Fruit fly (Drosophila melanogaster) whole organism: ENCODE data around the gene Cpr64Ab.

Experiments
- CG8478 ChIP-seq: fragments of >200 bp; optimal IDR thresholded peaks from 2 replicates; lab custom pipeline; 2018; ENCODE audit warnings: inconsistent platforms
- Dll ChIP-seq: fragments of >200 bp; optimal IDR thresholded peaks from 2 replicates; lab custom pipeline; 2017
- EcR ChIP-seq, 2 experiments: fragments of >200 bp; optimal IDR thresholded peaks; 2 replicates each; lab custom pipeline; 2017; ENCODE audit warnings: missing biosample characterization in 2 of 2, missing genetic modification characterization in 2 of 2, missing genetic modification reagents in 2 of 2
- pan ChIP-seq: fragments of >200 bp; optimal IDR thresholded peaks from 2 replicates; lab custom pipeline; 2017
- psq ChIP-seq: fragments of >200 bp; optimal IDR thresholded peaks from 2 replicates; lab custom pipeline; 2017
- usp ChIP-seq: fragments of >200 bp; optimal IDR thresholded peaks from 2 replicates; lab custom pipeline; 2017; ENCODE audit warnings: missing biosample characterization, missing genetic modification characterization, mixed read lengths

Gene Cpr64Ab

DNA sequence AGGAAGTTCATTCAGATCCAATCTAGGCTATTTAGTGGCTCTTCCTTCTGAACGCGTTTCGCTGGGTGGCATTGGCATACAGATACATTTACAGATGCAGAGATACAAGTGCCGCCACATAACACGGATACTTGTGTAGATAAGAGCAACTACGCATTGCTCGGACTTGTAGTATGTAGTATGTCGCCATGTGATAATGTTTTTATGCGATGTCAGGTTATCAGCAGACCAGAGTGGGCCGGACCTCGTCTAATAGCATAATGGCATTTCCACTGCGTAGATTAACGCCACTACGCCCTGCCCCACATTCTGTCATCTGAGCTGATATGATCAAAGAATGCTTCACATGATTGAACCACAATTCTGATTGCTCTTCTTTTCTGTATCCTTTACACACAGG is 10.5 kb upstream of the Cpr64Ab start:
- TF ChIP-seq usp (GFP tag; lab: Kevin White, UChicago) (no peak), EcR (GFP tag; optimal IDR thresholded peaks at IDR 0.05; lab: Kevin White, UChicago) (no peak), CG8478 (lab: Kevin White, UChicago) (no peak), Dll (no peak), psq (lab: Kevin White, UChicago) (no peak)

DNA sequence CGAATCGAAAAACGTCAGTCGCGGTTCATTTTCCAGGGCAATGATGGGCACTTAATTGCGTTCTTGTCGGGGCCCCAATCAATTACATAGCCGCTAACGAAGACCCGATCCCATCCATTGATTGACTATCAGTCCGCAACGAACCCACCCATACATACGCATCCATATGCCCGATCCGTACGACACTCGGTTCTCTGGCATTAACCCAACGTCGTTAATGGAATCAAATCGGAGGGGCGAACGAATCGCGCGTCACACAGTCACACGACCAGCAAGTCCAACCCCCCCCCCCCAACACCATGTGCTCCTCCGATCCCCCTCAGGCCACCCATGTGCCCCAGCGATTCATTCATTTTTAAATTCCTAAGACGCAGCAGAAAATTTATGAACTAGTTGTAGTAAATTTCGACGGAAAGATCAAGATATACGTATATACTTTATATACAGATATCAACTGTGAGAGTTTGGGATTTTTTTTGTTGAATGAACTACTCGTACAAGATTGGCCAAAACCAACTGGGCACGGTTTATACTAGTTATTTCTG is 10.0 kb upstream of the Cpr64Ab start:
- TF ChIP-seq psq (lab: Kevin White, UChicago) = no peak
- no peak for TF ChIP-seq pan (lab: Kevin White, UChicago)
- no peak for TF ChIP-seq EcR (GFP tag; optimal IDR thresholded peaks at IDR 0.05; lab: Kevin White, UChicago)
- no peak for TF ChIP-seq CG8478 (lab: Kevin White, UChicago)
- no peak for TF ChIP-seq usp (GFP tag; lab: Kevin White, UChicago)
- TF ChIP-seq Dll = no peak

DNA sequence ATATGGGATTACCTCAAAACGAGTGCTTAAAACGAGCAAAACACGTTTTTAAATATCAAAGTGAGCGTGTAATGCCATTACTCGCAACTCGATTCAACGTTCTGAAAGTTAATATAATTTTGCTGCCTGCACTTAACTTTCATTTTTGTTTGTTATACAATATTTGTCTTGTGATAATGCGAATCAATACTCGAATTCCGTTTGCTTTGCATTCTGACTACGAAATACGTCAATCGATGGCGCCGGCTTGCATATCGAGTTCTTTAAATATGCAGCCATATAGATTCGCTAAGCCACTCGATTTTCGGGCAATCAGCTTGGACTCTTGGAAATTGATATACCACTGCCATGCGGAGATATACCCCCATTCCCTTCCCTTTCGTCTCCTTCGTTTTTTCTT is 9.3 kb upstream of the Cpr64Ab start:
- TF ChIP-seq Dll = no peak
- TF ChIP-seq pan (lab: Kevin White, UChicago) = no peak

DNA sequence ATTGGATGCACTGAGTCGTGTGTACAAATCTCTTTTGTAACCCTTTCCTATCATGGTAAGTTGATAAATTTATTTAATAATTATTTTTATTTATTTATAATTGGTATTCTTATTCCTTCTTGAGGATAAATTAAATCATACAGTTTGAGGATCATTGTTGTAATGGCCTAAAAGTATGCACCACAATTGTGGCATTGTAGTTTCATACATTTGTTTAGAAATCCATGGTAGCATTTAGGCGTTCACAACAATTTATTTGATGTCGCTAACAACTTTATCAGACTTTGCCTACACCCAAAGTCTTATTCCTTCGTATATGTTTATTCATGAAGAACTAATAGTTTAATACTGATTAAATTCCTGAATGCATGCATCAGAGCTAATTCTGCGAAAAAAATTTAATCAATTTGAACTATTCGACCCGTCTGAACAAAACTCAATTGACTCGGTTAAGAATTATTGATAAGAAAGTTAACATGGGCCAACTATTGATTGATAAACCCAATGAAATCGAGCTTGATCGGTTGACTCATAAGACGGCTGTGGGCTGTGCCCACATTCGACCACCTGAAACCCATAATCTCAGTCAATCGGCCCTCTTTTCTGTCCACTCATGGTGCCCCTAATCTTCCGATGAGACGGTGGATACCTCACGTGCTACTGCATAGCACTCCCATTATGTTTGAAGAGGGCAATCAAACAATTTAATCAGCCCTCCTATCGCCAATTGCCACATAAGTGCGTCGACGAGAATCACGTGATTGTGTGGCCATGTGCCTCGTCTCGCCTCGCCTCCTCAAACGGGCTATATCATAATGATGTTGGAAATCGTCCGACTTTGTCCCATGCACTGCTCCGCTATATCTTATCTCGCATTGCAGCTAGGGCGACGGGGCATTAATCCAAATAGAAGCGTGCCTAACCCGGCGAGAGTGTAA is 8.2 kb upstream of the Cpr64Ab start:
- TF ChIP-seq Dll = no peak
- no peak for TF ChIP-seq pan (lab: Kevin White, UChicago)
- no peak for TF ChIP-seq usp (GFP tag; lab: Kevin White, UChicago)

DNA sequence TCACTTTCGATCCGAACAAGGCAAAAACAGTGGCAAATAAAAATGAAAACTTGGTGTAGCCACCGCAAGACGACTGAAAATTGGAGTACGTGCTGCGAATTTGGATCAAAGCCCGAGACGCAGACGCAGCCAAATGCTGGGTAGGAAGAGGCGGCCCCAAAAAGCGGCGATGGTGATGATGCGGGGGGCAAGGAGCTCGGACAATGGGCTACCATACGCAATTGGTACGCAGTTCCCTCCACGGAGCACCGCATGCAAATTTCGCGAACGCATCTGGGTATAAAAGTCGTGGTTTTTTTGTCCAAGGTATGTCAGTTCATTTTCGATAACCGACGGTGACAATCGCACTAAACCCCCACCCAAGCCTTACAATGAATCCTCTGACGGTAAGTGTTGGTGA is 3.7 kb upstream of the Cpr64Ab start, which contains the start of gene Cpr64Ad:
TSS of gene Cpr64Ad (plus strand) at position 301 of the 400 bp plus-strand sequence.
- no peak for TF ChIP-seq Dll
- no peak for TF ChIP-seq pan (lab: Kevin White, UChicago)
- TF ChIP-seq usp (GFP tag; lab: Kevin White, UChicago) = no peak
- TF ChIP-seq EcR (GFP tag; optimal IDR thresholded peaks at IDR 0.05; lab: Kevin White, UChicago) = no peak
- TF ChIP-seq CG8478 (lab: Kevin White, UChicago) = no peak
- no peak for TF ChIP-seq psq (lab: Kevin White, UChicago)

DNA sequence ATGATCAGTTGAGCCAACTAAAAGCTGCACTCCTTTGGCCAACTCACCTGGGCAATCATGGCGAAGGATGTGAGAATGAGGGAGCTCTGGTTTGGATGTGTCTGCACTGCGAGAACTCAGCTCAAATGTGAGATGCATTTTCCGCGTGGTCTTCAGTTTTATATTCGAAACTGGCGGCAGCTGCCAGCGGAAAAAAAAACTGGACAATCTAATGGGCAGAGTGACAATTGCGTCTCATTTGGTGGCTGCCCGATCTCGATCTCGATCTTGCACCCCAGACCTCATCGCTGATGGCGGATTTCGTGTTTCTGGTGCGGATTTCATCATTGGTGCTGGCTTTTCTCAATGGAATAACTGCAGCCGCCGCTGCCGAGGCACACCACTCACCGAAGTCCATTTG is 1.5 kb upstream of the Cpr64Ab start, which contains the start of gene Cpr64Ac:
TSS of gene Cpr64Ac (minus strand) at position 101 of the 400 bp plus-strand sequence.
- TF ChIP-seq psq (lab: Kevin White, UChicago) (no peak), usp (GFP tag; lab: Kevin White, UChicago) (no peak), Dll (no peak), CG8478 (lab: Kevin White, UChicago) (no peak), pan (lab: Kevin White, UChicago) (no peak), EcR (GFP tag; optimal IDR thresholded peaks at IDR 0.05; lab: Kevin White, UChicago) (no peak)

DNA sequence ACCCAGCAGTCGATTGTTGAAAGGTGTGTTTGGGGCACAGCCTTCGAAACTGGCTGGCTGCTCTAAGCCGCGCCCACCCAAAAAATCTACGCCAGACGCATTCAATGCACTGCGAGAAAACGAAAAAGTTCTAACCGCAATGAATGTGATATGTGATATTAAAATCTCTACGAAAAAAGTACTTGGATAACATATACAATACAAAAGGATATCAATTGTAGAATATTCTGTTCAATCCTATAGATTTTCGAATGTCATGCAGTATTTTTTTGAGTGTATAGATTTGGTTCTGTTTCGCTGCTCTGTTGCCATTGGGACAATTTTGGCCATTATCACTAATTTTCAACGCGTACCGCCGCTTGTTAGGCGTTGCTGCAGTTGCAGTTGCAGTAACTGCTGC is 1.6 kb downstream of the Cpr64Ab start:
- TF ChIP-seq usp (GFP tag; lab: Kevin White, UChicago) = no peak
- TF ChIP-seq Dll = no peak
- TF ChIP-seq psq (lab: Kevin White, UChicago) = no peak
- TF ChIP-seq EcR (GFP tag; optimal IDR thresholded peaks at IDR 0.05; lab: Kevin White, UChicago) = no peak
- no peak for TF ChIP-seq CG8478 (lab: Kevin White, UChicago)
- no peak for TF ChIP-seq pan (lab: Kevin White, UChicago)

DNA sequence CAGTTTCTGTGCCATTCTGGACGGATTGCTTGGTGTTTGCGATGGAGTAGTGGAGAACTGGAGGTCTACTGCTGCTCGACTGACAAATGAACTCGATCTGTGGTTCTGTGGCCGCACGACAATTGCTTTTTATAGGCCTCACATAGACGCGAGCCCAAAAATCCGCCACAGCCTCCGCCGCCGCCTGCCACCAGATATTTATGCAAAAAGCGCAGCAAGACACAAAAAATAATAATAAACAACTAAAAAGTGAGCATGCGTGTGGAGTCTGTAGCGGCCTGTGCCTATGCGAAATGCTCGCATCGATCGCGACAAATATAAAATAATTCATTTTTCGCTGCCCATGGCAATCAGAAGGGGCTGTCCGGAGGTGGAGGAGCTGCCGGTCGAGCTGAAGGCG is 2.3 kb downstream of the Cpr64Ab start, which contains the start of gene Cpr64Aa:
TSS of gene Cpr64Aa (minus strand) at position 101 of the 400 bp plus-strand sequence.
- TF ChIP-seq EcR (GFP tag; optimal IDR thresholded peaks at IDR 0.05; lab: Kevin White, UChicago) (no peak), usp (GFP tag; lab: Kevin White, UChicago) (no peak), pan (lab: Kevin White, UChicago) (no peak), CG8478 (lab: Kevin White, UChicago) (no peak), Dll (no peak)

DNA sequence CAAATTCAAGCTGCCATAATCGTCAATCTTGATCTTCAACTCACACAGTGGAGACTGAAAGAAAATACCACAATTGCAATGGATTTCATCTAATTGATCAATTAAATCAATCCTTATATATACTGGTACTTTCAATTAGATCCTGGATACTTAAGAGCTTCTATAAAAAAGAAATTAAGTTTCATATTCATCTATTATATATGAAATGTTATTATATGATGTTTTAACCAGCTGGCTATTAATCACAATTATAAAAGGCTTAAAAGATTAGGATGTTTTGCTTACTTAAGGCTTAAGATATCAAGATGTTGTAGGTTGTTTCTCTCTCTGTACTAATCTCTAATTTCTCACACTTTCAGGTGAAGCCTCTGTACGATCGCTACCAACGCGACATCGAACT is 6.5 kb downstream of the Cpr64Ab start:
- TF ChIP-seq EcR (GFP tag; optimal IDR thresholded peaks at IDR 0.05; lab: Kevin White, UChicago) (no peak), pan (lab: Kevin White, UChicago) (no peak), CG8478 (lab: Kevin White, UChicago) (no peak), usp (GFP tag; lab: Kevin White, UChicago) (no peak), psq (lab: Kevin White, UChicago) (no peak), Dll (no peak)

DNA sequence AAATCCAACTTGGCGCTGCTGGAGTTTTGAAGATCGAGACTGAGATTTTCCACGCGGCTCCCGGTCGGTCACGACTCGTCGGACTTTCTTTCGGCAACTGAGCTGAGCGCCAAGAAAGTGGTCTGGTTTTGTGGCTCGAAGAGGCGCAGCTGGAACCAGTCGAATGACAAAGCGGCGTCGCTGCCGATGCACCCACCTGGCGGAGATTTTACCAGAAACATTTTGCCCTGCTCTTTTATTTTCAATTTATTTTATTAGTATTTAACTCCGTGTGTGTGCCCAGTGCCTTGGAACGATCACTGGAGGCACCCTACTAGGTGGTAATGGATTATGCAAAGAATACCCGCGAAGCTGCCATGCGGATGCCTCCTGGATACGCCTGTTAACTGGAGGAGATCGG is 7.1 kb downstream of the Cpr64Ab start, which contains the start of gene CG15005:
TSS of gene CG15005 (minus strand) at position 101 of the 400 bp plus-strand sequence.
- no peak for TF ChIP-seq psq (lab: Kevin White, UChicago)

DNA sequence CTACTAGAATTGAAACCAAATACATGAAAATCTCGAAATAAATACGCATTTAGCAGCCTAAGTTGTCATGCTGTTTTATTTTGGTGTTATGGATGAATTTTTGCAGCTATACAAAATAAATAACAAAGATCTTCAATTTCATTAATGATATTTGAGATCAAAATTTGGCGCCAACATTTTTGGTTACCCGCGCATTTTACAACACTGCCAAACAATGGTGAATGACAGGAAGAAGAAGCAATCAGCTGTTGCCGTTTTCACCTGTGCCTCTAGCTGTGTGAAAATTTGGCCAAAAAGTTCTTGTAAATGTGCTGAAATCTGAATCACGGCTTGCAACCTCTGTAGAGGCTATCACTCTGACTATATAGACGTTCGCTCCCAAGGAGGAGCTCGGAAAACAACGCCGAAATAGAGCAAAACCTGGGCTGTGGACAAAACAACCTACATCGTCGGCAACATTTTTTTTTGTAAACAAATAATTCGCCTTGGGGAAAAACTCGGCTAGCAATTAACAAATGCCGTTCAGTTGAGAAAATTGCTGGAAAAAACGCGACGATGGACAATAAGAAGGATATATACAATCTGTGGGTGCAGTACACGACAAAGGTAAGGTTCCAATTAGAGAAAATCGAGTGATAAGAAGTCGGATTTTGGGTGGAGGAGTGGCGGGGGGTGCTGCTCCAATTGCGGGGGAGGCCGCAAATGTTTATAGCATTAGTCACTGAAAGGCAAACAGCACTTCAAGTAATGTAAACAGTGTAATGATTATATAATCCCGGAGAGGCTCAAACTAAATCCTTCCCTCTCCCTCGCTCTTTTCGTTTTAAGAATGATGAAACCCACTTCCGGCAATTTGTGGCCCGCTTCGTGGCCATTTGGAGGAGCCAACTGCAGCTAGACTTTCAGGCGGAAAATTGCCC is 17.4 kb downstream of the Cpr64Ab start, which contains the start of gene CG43367:
TSS of gene CG43367 (plus strand) at position 264 of the 920 bp plus-strand sequence.
- TF ChIP-seq EcR (GFP tag; optimal IDR thresholded peaks at IDR 0.05; lab: Kevin White, UChicago) (no peak), Dll (no peak), CG8478 (lab: Kevin White, UChicago) (no peak), pan (lab: Kevin White, UChicago) (no peak)
